Fruit fly (Drosophila melanogaster): ENCODE measurements around the gene CG10413.

DNA sequence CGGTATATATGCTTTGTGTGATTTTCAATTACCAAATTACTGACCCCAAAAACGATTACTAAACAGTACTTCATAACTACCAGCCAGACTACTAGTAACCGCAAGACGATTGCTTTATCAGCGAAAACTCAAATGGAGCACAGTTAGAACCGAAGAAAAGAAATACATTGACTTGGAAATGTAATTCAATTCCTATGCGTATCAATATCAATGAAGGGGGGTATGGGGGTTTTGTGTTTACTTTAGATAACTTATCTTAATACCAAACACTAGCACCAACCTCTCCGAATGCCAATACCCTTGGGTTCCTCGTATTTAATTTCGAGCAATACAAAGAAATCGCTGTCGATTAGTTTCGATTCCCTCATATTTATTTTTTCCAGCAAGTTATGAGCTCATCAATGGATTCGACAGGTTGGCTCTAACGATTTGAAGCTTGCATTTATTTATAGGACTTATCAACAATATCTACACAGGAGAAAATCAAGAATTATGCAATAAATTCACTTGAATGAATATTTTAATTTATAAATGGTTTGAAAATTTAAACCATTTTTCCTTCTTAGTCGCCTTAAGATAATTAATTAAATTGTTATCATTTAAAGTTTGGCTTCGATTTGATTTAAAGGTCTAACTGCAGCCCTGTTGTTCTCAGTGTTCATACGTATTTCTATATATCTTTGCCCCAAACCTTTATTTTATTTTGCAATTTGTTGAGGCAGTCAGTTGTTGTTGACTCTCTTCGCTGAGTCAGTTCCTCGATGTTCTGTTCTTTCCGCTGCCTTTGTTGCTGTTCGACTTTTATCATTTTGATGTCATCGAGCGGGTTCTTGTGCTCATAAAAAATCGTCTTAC, 16.5 kb upstream of the CG10413 start:
- TF ChIP-seq foxo (GFP tag; optimal IDR thresholded peaks at IDR 0.05): peak; percentile 18 to 85
- TF ChIP-seq Rel (GFP tag; optimal IDR thresholded peaks at IDR 0.05): peak; percentile 67
- TF ChIP-seq Rel (tag; optimal IDR thresholded peaks at IDR 0.05): peak; percentile 41
- TF ChIP-seq Sp1 (GFP tag; optimal IDR thresholded peaks at IDR 0.05): peak; percentile 83
- TF ChIP-seq HLH106 (tag; optimal IDR thresholded peaks at IDR 0.05): peak; percentile 93
- TF ChIP-seq dsf (GFP tag; optimal IDR thresholded peaks at IDR 0.05; ENCODE audit: borderline replicate concordance): peak; percentile 73

All from whole organism, wandering third instar larva.